Worm (Caenorhabditis elegans): Measurements from ENCODE around the gene scl-21.
"Not testable (repeated sequence)": the region's sequence is repeated elsewhere in the genome, so short reads cannot be mapped to it uniquely, and the experiment has no call there.

scl-21 gene

DNA sequence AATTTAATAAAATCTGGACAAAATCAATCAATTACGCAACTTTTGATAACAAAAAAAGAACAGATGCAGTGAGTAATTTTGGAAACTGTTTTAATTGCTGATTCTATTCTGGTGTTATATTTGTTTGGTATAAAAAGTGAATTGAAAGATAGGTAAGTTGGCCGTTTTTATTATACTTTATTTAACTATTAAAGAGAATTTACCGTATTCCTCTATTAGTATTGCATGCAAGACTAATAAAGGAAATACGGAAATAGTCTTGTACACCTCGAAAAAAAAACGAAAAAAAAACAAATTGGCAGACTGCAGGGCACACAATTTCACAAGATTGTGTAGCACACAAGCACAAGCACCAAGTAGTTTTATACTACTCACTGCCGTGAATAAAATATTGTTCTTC lies 32.9 kb downstream of the scl-21 start, which contains the start of gene Y43F8B.25:
Gene Y43F8B.25 (plus strand): TSS at position 301 of the 400 bp plus-strand sequence.
- TF ChIP-seq daf-16 (GFP tag; optimal IDR thresholded peaks at IDR 0.05) = no peak
- peak; percentile 2 for TF ChIP-seq daf-16 (tag; optimal IDR thresholded peaks at IDR 0.05)
- TF ChIP-seq unc-130 (GFP tag; optimal IDR thresholded peaks at IDR 0.05) = no peak

DNA sequence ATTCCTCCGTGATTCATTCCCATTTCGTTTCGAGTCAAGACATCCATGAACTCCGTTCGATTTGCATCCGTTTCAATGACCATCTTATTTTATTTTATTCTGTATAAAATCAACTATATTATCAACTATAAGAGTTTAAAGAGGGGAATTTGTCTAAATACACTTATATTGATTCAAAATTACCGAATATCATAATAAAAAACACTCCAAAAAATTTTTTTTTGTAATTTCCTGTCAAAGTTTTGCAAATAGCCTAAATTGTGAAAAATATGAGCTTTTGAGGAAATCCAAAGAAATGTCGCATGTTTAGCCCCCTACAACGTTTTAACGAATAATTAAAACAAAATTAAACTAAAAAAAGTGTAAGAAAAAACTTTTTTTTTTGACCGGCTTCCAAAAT lies 33.5 kb downstream of the scl-21 start, which contains the start of gene Y43F8B.15:
Gene Y43F8B.15 (minus strand): TSS at position 101 of the 400 bp plus-strand sequence.
- TF ChIP-seq ceh-44 (GFP tag; IDR thresholded peaks at IDR 0.05) (no peak), egl-43 (GFP tag; IDR thresholded peaks at IDR 0.05) (no peak), dmd-6 (GFP tag; IDR thresholded peaks at IDR 0.05) (no peak), madf-9 (GFP tag; conservative IDR thresholded peaks at IDR 0.05) (no peak), hif-1 (tag; optimal IDR thresholded peaks at IDR 0.05) (no peak), dmd-9 (GFP tag; IDR thresholded peaks at IDR 0.05) (no peak), mdl-1 (tag; optimal IDR thresholded peaks at IDR 0.05) (no peak), ama-1 (optimal IDR thresholded peaks at IDR 0.05) (no peak)

- not testable (repeated sequence) for TF ChIP-seq daf-16 (GFP tag; optimal IDR thresholded peaks at IDR 0.05)
- TF ChIP-seq daf-16 (tag; optimal IDR thresholded peaks at IDR 0.05) (peak; percentile 31), php-3 (GFP tag; IDR thresholded peaks at IDR 0.05) (peak; percentile 98), tra-1 (GFP tag; IDR thresholded peaks at IDR 0.05) (peak; percentile 26; the same call in 1 of the 2 replicates)
Observed at ce11 chrV:19459501-19459900, 36.0 kb downstream of the scl-21 start.

- TF ChIP-seq hlh-30 (tag; optimal IDR thresholded peaks at IDR 0.05; ENCODE audit: insufficient read depth) (no peak), unc-62 (GFP tag; optimal IDR thresholded peaks at IDR 0.05 in 1 of 2) (peak in 1 of 2 experiments; percentile 7), unc-62 (tag; optimal IDR thresholded peaks at IDR 0.05) (no peak), daf-16 (GFP tag; optimal IDR thresholded peaks at IDR 0.05) (no peak), daf-16 (tag; optimal IDR thresholded peaks at IDR 0.05) (peak; percentile 17)
Observed at ce11 chrV:19457120-19457519, 38.4 kb downstream of the scl-21 start, which contains the start of gene Y43F8B.24. TSS of gene Y43F8B.24 (plus strand) at chrV:19457420.

ce11 chrV:19455650-19456049 lies 39.8 kb downstream of the scl-21 start, which contains the start of the genes Y43F8B.13 and Y43F8B.14:
TSS of gene Y43F8B.13 (plus strand) at chrV:19455950.
TSS of gene Y43F8B.14 (minus strand) at chrV:19455971.
- TF ChIP-seq pqm-1 (tag; optimal IDR thresholded peaks at IDR 0.05) (peak; percentile 56), daf-16 (GFP tag; optimal IDR thresholded peaks at IDR 0.05) (no peak), daf-16 (tag; optimal IDR thresholded peaks at IDR 0.05) (peak; percentile 35), lin-38 (GFP tag; IDR thresholded peaks at IDR 0.05) (no peak), fos-1 (tag; optimal IDR thresholded peaks at IDR 0.05) (no peak), T20F7.1 (GFP tag; optimal IDR thresholded peaks at IDR 0.05) (no peak), unc-130 (GFP tag; optimal IDR thresholded peaks at IDR 0.05) (no peak), mxl-2 (GFP tag; conservative IDR thresholded peaks at IDR 0.05) (no peak)

- TF ChIP-seq hif-1 (tag; optimal IDR thresholded peaks at IDR 0.05) = no peak
- no peak for TF ChIP-seq lin-1 (GFP tag; IDR thresholded peaks at IDR 0.05)
- no peak for TF ChIP-seq zip-2 (tag; optimal IDR thresholded peaks at IDR 0.05)
- TF ChIP-seq ceh-62 (tag; optimal IDR thresholded peaks at IDR 0.05) = no peak
- no peak for TF ChIP-seq Y75B8A.6 (GFP tag; IDR thresholded peaks at IDR 0.05)
- TF ChIP-seq madf-9 (GFP tag; conservative IDR thresholded peaks at IDR 0.05) = no peak
- no peak for TF ChIP-seq ceh-44 (GFP tag; IDR thresholded peaks at IDR 0.05)
- no peak for TF ChIP-seq T26A8.4 (GFP tag; IDR thresholded peaks at IDR 0.05)
- TF ChIP-seq nhr-11 (tag; optimal IDR thresholded peaks at IDR 0.05) = no peak
- TF ChIP-seq daf-12 (tag; optimal IDR thresholded peaks at IDR 0.05) = no peak
- peak; percentile 61 for TF ChIP-seq dmd-6 (GFP tag; IDR thresholded peaks at IDR 0.05)
- TF ChIP-seq cey-2 (tag; optimal IDR thresholded peaks at IDR 0.05; ENCODE audit: borderline replicate concordance, insufficient read depth) = no peak
- TF ChIP-seq attf-4 (tag; optimal IDR thresholded peaks at IDR 0.05) = no peak
- TF ChIP-seq daf-8 (GFP tag; IDR thresholded peaks at IDR 0.05) = no peak
- TF ChIP-seq Y48G9A.11 (GFP tag; IDR thresholded peaks at IDR 0.05) = no peak
- no peak for TF ChIP-seq ztf-11 (tag; optimal IDR thresholded peaks at IDR 0.05)
- TF ChIP-seq nhr-28 (tag; optimal IDR thresholded peaks at IDR 0.05) = peak; percentile 23
- TF ChIP-seq hlh-30 (tag; optimal IDR thresholded peaks at IDR 0.05; ENCODE audit: insufficient read depth) = no peak
- TF ChIP-seq pqm-1 (tag; optimal IDR thresholded peaks at IDR 0.05) = peak; percentile 55
- TF ChIP-seq vab-7 (GFP tag; IDR thresholded peaks at IDR 0.05) = no peak
- no peak for TF ChIP-seq nhr-48 (tag; optimal IDR thresholded peaks at IDR 0.05)
- TF ChIP-seq ceh-32 (tag; optimal IDR thresholded peaks at IDR 0.05; ENCODE audit: poor library complexity) = no peak
- TF ChIP-seq hlh-11 (tag; optimal IDR thresholded peaks at IDR 0.05) = peak; percentile 26
- no peak for TF ChIP-seq lin-29 (GFP tag; IDR thresholded peaks at IDR 0.05)
- TF ChIP-seq gei-8 (GFP tag; optimal IDR thresholded peaks at IDR 0.05) = no peak
- peak; percentile 48 for TF ChIP-seq aha-1 (tag)
Observed at ce11 chrV:19449544-19449943, 45.9 kb downstream of the scl-21 start, which contains the start of gene M04C3.5. TSS of gene M04C3.5 (plus strand) at chrV:19449733.
